Worm (Caenorhabditis elegans) whole organism, mixed stage, embryonic: ENCODE results near the gene btbd-10.
"Not testable (repeated sequence)": the region's sequence is repeated elsewhere in the genome, so short reads cannot be mapped to it uniquely, and the experiment has no call there.

ENCODE experiments used
- lin-13 ChIP-seq: fragments of 150-350 bp; optimal IDR thresholded peaks from 2 replicates; lab custom pipeline; 2014; ENCODE audit warnings: missing biosample characterization, missing genetic modification characterization
- mab-5 ChIP-seq: fragments of 150-350 bp; optimal IDR thresholded peaks from 2 replicates; lab custom pipeline; 2014; ENCODE audit warnings: missing biosample characterization, missing genetic modification characterization
- mep-1 ChIP-seq: fragments of 150-350 bp; optimal IDR thresholded peaks from 2 replicates; lab custom pipeline; 2017; ENCODE audit warnings: missing biosample characterization, missing genetic modification reagents, missing genetic modification characterization, inconsistent platforms
- nhr-28 ChIP-seq: fragments of 150-350 bp; optimal IDR thresholded peaks from 2 replicates; lab custom pipeline; 2014; ENCODE audit warnings: missing biosample characterization, missing genetic modification characterization
- unc-39 ChIP-seq: fragments of 150-350 bp; optimal IDR thresholded peaks from 2 replicates; lab custom pipeline; 2014; ENCODE audit warnings: missing biosample characterization, missing genetic modification characterization

- TF ChIP-seq unc-39 (tag; lab: Kevin White, UChicago); lin-13 (tag; lab: Kevin White, UChicago); nhr-28; mep-1; mab-5: not testable (repeated sequence)
These were observed 11.7 kb downstream of the btbd-10 start, which contains the start of gene msp-31 for ce11 chrII:4916462-4916861.
